Worm (Caenorhabditis elegans) whole organism, L3 larva: Measurements from ENCODE around the gene oig-8.

Experiments
- ceh-82 ChIP-seq: fragments of 150-350 bp; optimal IDR thresholded peaks from 2 replicates; lab custom pipeline; 2014; ENCODE audit warnings: missing biosample characterization, missing genetic modification characterization
- nhr-76 ChIP-seq: fragments of 150-350 bp; sonication (generic microtip); optimal IDR thresholded peaks from 5 replicates; lab custom pipeline; 2014; ENCODE audit warnings: missing biosample characterization, missing genetic modification characterization

ce11 chrII:6654284-6654683 is 5.4 kb upstream of the oig-8 start, which contains the start of gene T19D12.9:
- no peak for TF ChIP-seq ceh-82 (tag; lab: Kevin White, UChicago)
- no peak for TF ChIP-seq nhr-76 (tag; lab: Kevin White, UChicago)
